Fruit fly (Drosophila melanogaster): ENCODE data around the gene Mcr.

DNA sequence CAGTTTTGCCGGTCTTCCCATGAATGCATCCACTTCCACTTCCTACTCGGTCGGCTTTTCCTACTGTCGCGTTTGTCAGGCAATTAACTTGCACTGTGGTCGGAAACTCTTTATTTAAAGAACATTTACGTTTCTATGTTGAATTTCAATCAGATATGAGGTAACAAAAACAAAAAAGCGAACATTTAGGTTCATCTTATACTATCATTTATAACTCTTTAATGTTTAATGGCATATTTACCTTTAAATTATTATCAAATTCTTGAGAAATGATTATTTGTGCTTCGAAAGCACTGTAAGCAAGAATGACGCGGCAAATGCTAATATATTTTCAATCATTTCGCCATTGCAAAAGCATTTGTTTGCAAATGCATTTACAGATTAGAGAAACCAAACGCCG, 49.0 kb downstream of the Mcr start:
- TF ChIP-seq h (optimal IDR thresholded peaks at IDR 0.05) (no peak), insv (optimal IDR thresholded peaks at IDR 0.05) (no peak), ttk (optimal IDR thresholded peaks at IDR 0.05) (no peak)

Measured in Kc167 (cell line).